Worm (Caenorhabditis elegans) whole organism, L3 larva: ENCODE measurements around the gene Y49F6B.6.

Experiments
- ZK546.5 ChIP-seq: sonication (generic microtip); optimal IDR thresholded peaks from 2 replicates; lab custom pipeline; 2017; ENCODE audit warnings: missing biosample characterization, missing genetic modification characterization
- aly-2 ChIP-seq: fragments of 150-350 bp; optimal IDR thresholded peaks from 2 replicates; lab custom pipeline; 2014; ENCODE audit warnings: missing biosample characterization, missing genetic modification characterization
- ama-1 ChIP-seq: fragments of 150-350 bp; optimal IDR thresholded peaks from 2 replicates; lab custom pipeline; 2018
- ceh-16 ChIP-seq: sonication (generic microtip); optimal IDR thresholded peaks from 2 replicates; lab custom pipeline; 2017; ENCODE audit warnings: missing biosample characterization, missing genetic modification characterization
- ceh-28 ChIP-seq: fragments of 150-350 bp; optimal IDR thresholded peaks from 2 replicates; lab custom pipeline; 2014; ENCODE audit warnings: missing biosample characterization, missing genetic modification reagents, missing genetic modification characterization
- ceh-82 ChIP-seq: fragments of 150-350 bp; optimal IDR thresholded peaks from 2 replicates; lab custom pipeline; 2014; ENCODE audit warnings: missing biosample characterization, missing genetic modification characterization
- egl-5 ChIP-seq: fragments of 150-350 bp; optimal IDR thresholded peaks from 2 replicates; lab custom pipeline; 2017; ENCODE audit warnings: missing biosample characterization, missing genetic modification reagents, missing genetic modification characterization, inconsistent platforms
- elt-2 ChIP-seq: sonication (generic microtip); optimal IDR thresholded peaks from 2 replicates; lab custom pipeline; 2016; ENCODE audit warnings: missing genetic modification reagents, mild to moderate bottlenecking, missing genetic modification characterization, missing compliant biosample characterization
- elt-3 ChIP-seq, 3 experiments: fragments of 150-350 bp in 1 of 3; sonication (generic microtip) in 2 of 3; optimal IDR thresholded peaks; 2 replicates in 2 of 3; 4 replicates in 1 of 3; lab custom pipeline; 2014 to 2017; ENCODE audit warnings: missing biosample characterization in 3 of 3, missing genetic modification characterization in 3 of 3
- eor-1 ChIP-seq, 2 experiments: fragments of 150-350 bp; optimal IDR thresholded peaks; 2 replicates each; lab custom pipeline; 2014 to 2018; ENCODE audit warnings: missing biosample characterization in 2 of 2, missing genetic modification characterization in 2 of 2
- fkh-10 ChIP-seq: sonication (generic microtip); optimal IDR thresholded peaks from 2 replicates; lab custom pipeline; 2017; ENCODE audit warnings: missing biosample characterization, missing genetic modification reagents, missing genetic modification characterization
- fos-1 ChIP-seq: fragments of 150-350 bp; optimal IDR thresholded peaks from 2 replicates; lab custom pipeline; 2014; ENCODE audit warnings: missing biosample characterization, missing genetic modification characterization
- hmg-11 ChIP-seq: sonication (generic microtip); optimal IDR thresholded peaks from 2 replicates; lab custom pipeline; 2016; ENCODE audit warnings: missing genetic modification characterization, missing compliant biosample characterization
- lsy-12 ChIP-seq: sonication (generic microtip); optimal IDR thresholded peaks from 2 replicates; lab custom pipeline; 2016; ENCODE audit warnings: mild to moderate bottlenecking, missing genetic modification characterization, missing compliant biosample characterization
- mml-1 ChIP-seq: fragments of 150-350 bp; sonication (generic microtip); optimal IDR thresholded peaks from 3 replicates; lab custom pipeline; 2014; ENCODE audit warnings: missing biosample characterization, missing genetic modification characterization
- nhr-11 ChIP-seq: fragments of 150-350 bp; optimal IDR thresholded peaks from 2 replicates; lab custom pipeline; 2014; ENCODE audit warnings: missing biosample characterization, missing genetic modification characterization
- nhr-12 ChIP-seq: fragments of 150-350 bp; optimal IDR thresholded peaks from 2 replicates; lab custom pipeline; 2014; ENCODE audit warnings: missing biosample characterization, missing genetic modification characterization
- nhr-23 ChIP-seq: fragments of 150-350 bp; optimal IDR thresholded peaks from 2 replicates; lab custom pipeline; 2014; ENCODE audit warnings: missing biosample characterization, missing genetic modification reagents, missing genetic modification characterization
- nhr-25 ChIP-seq: sonication (generic microtip); optimal IDR thresholded peaks from 2 replicates; lab custom pipeline; 2017; ENCODE audit warnings: missing biosample characterization, missing genetic modification characterization
- nhr-28 ChIP-seq: fragments of 150-350 bp; optimal IDR thresholded peaks from 2 replicates; lab custom pipeline; 2014; ENCODE audit warnings: missing biosample characterization, missing genetic modification characterization
- nhr-43 ChIP-seq: sonication (generic microtip); optimal IDR thresholded peaks from 2 replicates; lab custom pipeline; 2016; ENCODE audit warnings: mild to moderate bottlenecking, missing genetic modification characterization, missing compliant biosample characterization; ENCODE audit not compliant: poor library complexity, severe bottlenecking
- nhr-67 ChIP-seq: fragments of 150-350 bp; optimal IDR thresholded peaks from 2 replicates; lab custom pipeline; 2014; ENCODE audit warnings: missing biosample characterization, missing genetic modification characterization
- nhr-76 ChIP-seq: fragments of 150-350 bp; sonication (generic microtip); optimal IDR thresholded peaks from 5 replicates; lab custom pipeline; 2014; ENCODE audit warnings: missing biosample characterization, missing genetic modification characterization
- nhr-77 ChIP-seq: fragments of 150-350 bp; optimal IDR thresholded peaks from 2 replicates; lab custom pipeline; 2014; ENCODE audit warnings: missing biosample characterization, missing genetic modification characterization
- pha-4 ChIP-seq: fragments of 150-350 bp; optimal IDR thresholded peaks from 2 replicates; lab custom pipeline; 2014; ENCODE audit warnings: missing biosample characterization, missing genetic modification reagents, missing genetic modification characterization
- sea-2 ChIP-seq: fragments of 150-350 bp; sonication (generic microtip); optimal IDR thresholded peaks from 4 replicates; lab custom pipeline; 2014; ENCODE audit warnings: missing biosample characterization, missing genetic modification reagents, missing genetic modification characterization
- snpc-4 ChIP-seq: fragments of 150-350 bp; optimal IDR thresholded peaks from 2 replicates; lab custom pipeline; 2014; ENCODE audit warnings: missing biosample characterization, missing genetic modification characterization
- tbx-2 ChIP-seq: sonication (generic microtip); optimal IDR thresholded peaks from 2 replicates; lab custom pipeline; 2016; ENCODE audit warnings: mild to moderate bottlenecking, missing genetic modification characterization, missing compliant biosample characterization
- unc-62 ChIP-seq: fragments of 150-350 bp; sonication (generic microtip); optimal IDR thresholded peaks from 4 replicates; lab custom pipeline; 2014; ENCODE audit warnings: missing biosample characterization, missing genetic modification reagents, missing genetic modification characterization
- zag-1 ChIP-seq: fragments of 150-350 bp; optimal IDR thresholded peaks from 2 replicates; lab custom pipeline; 2014; ENCODE audit warnings: missing biosample characterization, missing genetic modification characterization
- ztf-11 ChIP-seq: fragments of 150-350 bp; optimal IDR thresholded peaks from 2 replicates; lab custom pipeline; 2014; ENCODE audit warnings: missing biosample characterization, missing genetic modification characterization
- ztf-4 ChIP-seq: fragments of 150-350 bp; optimal IDR thresholded peaks from 2 replicates; lab custom pipeline; 2014; ENCODE audit warnings: missing biosample characterization, missing genetic modification characterization

The Y49F6B.6 gene

DNA sequence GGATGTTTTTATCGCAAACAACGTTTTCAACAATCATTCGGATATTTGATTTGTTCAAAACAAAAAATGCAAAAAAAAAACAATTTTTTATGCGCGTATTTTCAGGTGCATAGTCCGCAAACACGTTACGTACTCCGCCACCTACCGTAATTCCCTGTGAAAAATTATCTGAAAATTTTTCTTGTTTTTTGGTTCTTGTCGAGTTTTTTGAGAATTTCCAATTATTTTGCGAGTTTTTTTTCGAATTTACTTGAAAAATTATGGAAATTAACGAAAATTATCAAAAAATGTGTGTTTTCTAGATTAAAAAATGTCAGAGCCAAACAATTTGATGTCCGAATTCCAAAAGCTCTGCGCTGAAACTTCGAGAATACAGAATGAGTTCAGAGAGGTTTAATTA is 20.5 kb upstream of the Y49F6B.6 start, which contains the start of gene C16C8.12:
Gene C16C8.12 (plus strand): TSS at position 301 of the 400 bp plus-strand sequence.
- no peak for TF ChIP-seq eor-1 (tag; optimal IDR thresholded peaks at IDR 0.05; lab: Kevin White, UChicago)
- TF ChIP-seq nhr-12 = no peak
- no peak for TF ChIP-seq fkh-10 (GFP tag; lab: Kevin White, UChicago)
- no peak for TF ChIP-seq ceh-16 (tag; lab: Kevin White, UChicago)
- TF ChIP-seq nhr-25 = no peak
- TF ChIP-seq ztf-11 (tag; lab: Kevin White, UChicago) = no peak
- no peak for TF ChIP-seq elt-3 (tag; optimal IDR thresholded peaks at IDR 0.05; lab: Kevin White, UChicago)
- TF ChIP-seq unc-62 (GFP tag; lab: Kevin White, UChicago) = no peak
- TF ChIP-seq lsy-12 (tag; lab: Kevin White, UChicago) = no peak
- TF ChIP-seq egl-5 = no peak
- TF ChIP-seq ceh-82 (tag; lab: Kevin White, UChicago) = no peak
- TF ChIP-seq nhr-76 = no peak
- TF ChIP-seq nhr-77 (tag; lab: Kevin White, UChicago) = no peak
- no peak for TF ChIP-seq mml-1 (tag; lab: Kevin White, UChicago)
- TF ChIP-seq ceh-28 (tag; lab: Kevin White, UChicago) = no peak

DNA sequence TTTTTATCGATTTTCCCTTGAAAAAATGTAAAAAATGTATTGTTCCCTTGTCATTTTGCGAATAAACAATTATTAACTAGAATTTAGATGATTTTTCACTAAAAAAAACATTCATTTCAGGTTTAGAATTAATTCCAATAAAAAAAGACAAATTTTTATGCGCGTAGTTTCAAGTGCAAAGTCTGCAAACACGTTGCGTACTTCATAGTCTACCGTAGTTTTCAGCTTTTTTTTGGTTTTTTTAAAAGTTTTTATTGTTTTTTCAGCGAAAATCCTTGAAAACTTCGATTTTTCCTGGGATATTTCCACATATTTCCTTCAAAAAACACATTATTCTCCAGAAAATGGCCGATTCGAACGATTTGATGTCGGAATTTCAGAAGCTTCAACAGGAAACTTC is 19.4 kb upstream of the Y49F6B.6 start, which contains the start of gene C16C8.11:
Gene C16C8.11 (plus strand): TSS at position 188 of the 400 bp plus-strand sequence.
- TF ChIP-seq eor-1 (tag; optimal IDR thresholded peaks at IDR 0.05; lab: Kevin White, UChicago) = no peak
- TF ChIP-seq elt-3 (tag; optimal IDR thresholded peaks at IDR 0.05; lab: Kevin White, UChicago) = no peak
- TF ChIP-seq snpc-4 = no peak
- no peak for TF ChIP-seq elt-2 (tag; lab: Kevin White, UChicago)
- no peak for TF ChIP-seq aly-2 (tag; lab: Kevin White, UChicago)
- no peak for TF ChIP-seq ceh-82 (tag; lab: Kevin White, UChicago)
- no peak for TF ChIP-seq tbx-2 (tag; lab: Kevin White, UChicago)
- TF ChIP-seq nhr-67 = no peak
- TF ChIP-seq sea-2 (GFP tag; lab: Kevin White, UChicago) = no peak
- no peak for TF ChIP-seq nhr-43 (tag; lab: Kevin White, UChicago)

DNA sequence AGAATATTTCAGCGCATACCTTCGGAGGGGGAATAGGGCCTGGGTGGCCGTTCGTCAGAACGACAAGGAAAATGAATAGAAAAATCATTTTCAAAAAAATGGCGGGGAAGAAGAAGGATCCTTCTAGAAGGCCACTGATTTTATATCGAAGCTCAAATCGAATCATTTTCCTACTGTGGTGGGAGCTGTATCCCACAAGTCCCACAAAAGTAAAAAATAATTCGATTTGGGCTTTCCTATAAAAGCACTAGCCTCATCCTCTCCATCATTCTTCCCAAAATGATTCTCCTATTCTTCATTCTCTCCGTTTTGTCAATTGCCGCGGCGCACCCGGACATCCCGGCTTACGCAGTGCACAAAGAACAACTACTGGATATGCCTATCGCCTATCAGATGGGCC is 14.7 kb upstream of the Y49F6B.6 start, which contains the start of the genes C16C8.26 and C16C8.19:
Gene C16C8.26 (minus strand): TSS at position 101 of the 400 bp plus-strand sequence.
Gene C16C8.19 (plus strand): TSS at position 279 of the 400 bp plus-strand sequence.
- TF ChIP-seq ceh-82 (tag; lab: Kevin White, UChicago) = no peak

DNA sequence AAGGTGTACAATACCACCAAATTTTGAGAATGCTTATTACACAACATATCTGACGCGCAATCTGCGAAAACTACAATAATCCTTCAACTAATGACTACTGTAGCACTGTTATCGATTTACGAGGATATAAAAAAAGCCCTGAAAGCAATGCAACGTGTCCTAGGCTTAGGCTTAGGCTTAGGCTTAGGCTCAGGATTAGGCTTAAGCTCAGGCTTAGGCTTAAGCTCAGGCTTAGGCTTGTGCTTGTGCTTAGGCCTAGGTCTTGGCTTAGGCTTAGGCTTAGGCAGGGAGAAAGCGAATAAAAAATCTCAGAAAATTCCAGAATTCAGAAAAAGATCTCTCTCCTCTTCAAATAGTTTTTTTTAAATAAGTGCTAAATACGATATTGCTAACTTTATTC is 13.7 kb upstream of the Y49F6B.6 start:
- no peak for TF ChIP-seq aly-2 (tag; lab: Kevin White, UChicago)
- TF ChIP-seq snpc-4 = no peak
- no peak for TF ChIP-seq fos-1 (tag; lab: Kevin White, UChicago)
- no peak for TF ChIP-seq ztf-4 (tag; lab: Kevin White, UChicago)
- no peak for TF ChIP-seq elt-3 (tag; optimal IDR thresholded peaks at IDR 0.05; lab: Kevin White, UChicago)
- no peak for TF ChIP-seq nhr-25
- no peak for TF ChIP-seq nhr-43 (tag; lab: Kevin White, UChicago)
- TF ChIP-seq sea-2 (GFP tag; lab: Kevin White, UChicago) = no peak
- no peak for TF ChIP-seq zag-1
- no peak for TF ChIP-seq fkh-10 (GFP tag; lab: Kevin White, UChicago)

DNA sequence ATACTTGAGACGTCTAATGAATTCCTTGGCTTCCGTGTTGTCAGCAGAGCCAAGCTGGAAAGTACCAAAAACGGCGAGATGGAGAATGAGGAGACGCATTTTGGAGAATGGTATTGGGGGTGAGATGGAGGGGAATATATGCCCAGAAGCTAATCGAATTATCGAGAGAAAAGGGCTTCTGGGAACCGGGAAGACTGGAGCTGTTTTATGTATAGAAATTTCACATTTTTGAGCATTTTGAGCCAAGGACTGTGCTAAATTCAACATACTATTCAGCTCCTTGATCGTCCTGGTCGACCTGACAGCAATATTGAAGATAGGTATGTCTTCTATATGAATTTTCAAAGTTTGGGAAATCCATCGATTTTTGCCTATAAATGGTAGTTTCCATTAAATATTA is 12.9 kb upstream of the Y49F6B.6 start, which contains the start of gene C16C8.7:
Gene C16C8.7 (minus strand): TSS at position 101 of the 400 bp plus-strand sequence.
- TF ChIP-seq hmg-11 (tag; lab: Kevin White, UChicago) = no peak
- no peak for TF ChIP-seq nhr-23 (tag; lab: Kevin White, UChicago)
- no peak for TF ChIP-seq nhr-11
- TF ChIP-seq unc-62 (GFP tag; lab: Kevin White, UChicago) = no peak
- TF ChIP-seq nhr-43 (tag; lab: Kevin White, UChicago) = no peak
- no peak for TF ChIP-seq tbx-2 (tag; lab: Kevin White, UChicago)
- no peak for TF ChIP-seq ceh-28 (tag; lab: Kevin White, UChicago)

DNA sequence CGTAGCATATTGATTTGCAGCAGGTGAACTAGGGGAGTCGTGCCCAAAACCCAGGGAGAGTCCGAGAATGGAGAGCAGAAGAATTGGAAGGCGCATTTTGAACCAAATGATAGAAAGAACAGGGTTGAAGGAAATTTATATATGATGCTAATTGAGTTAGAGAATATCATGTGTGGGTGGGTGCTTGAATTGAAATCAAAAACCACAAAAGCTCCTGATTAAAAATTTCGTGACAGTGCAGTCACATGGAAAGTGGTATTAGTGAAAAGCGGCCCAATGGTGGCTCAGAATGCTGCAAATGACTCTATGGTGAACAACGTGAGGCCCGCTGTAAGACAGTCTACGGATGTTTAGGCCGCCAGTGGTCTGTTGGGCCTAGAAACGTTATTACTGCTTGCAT is 11.3 kb upstream of the Y49F6B.6 start, which contains the start of gene C16C8.8:
Gene C16C8.8 (minus strand): TSS at position 101 of the 400 bp plus-strand sequence.
- TF ChIP-seq ZK546.5 (no peak), nhr-77 (tag; lab: Kevin White, UChicago) (no peak), nhr-67 (no peak), nhr-76 (no peak), ama-1 (lab: Kevin White, UChicago) (no peak), nhr-28 (tag; lab: Kevin White, UChicago) (no peak), hmg-11 (tag; lab: Kevin White, UChicago) (no peak), sea-2 (GFP tag; lab: Kevin White, UChicago) (no peak), eor-1 (tag; optimal IDR thresholded peaks at IDR 0.05; lab: Kevin White, UChicago) (no peak), pha-4 (tag; lab: Kevin White, UChicago) (no peak), elt-3 (tag; optimal IDR thresholded peaks at IDR 0.05; lab: Kevin White, UChicago) (no peak), fkh-10 (GFP tag; lab: Kevin White, UChicago) (no peak), lsy-12 (tag; lab: Kevin White, UChicago) (no peak), fos-1 (tag; lab: Kevin White, UChicago) (no peak), ceh-28 (tag; lab: Kevin White, UChicago) (no peak), aly-2 (tag; lab: Kevin White, UChicago) (no peak)
